Fruit fly (Drosophila melanogaster) whole organism, embryonic: Measurements from ENCODE around the gene CG3277.

Experiments
- ATbp ChIP-seq: fragments of 200-800 bp; sonication (Bioruptor generic); optimal IDR thresholded peaks from 2 replicates; lab custom pipeline; 2017; ENCODE audit warnings: missing biosample characterization, mild to moderate bottlenecking, missing genetic modification characterization, missing genetic modification reagents
- Aef1 ChIP-seq: fragments of 200-800 bp; sonication (Bioruptor generic); IDR thresholded peaks from 3 replicates; pipeline ENCODE4 v1.3.6; 2022; ENCODE audit warnings: missing biosample characterization, missing genetic modification characterization
- CG10543 ChIP-seq: fragments of 200-800 bp; sonication (Bioruptor generic); optimal IDR thresholded peaks from 3 replicates; lab custom pipeline; 2017; ENCODE audit warnings: missing biosample characterization, mild to moderate bottlenecking, missing genetic modification characterization, moderate library complexity
- CG11504 ChIP-seq: fragments of 200-800 bp; sonication (Bioruptor generic); optimal IDR thresholded peaks from 3 replicates; lab custom pipeline; 2019; ENCODE audit warnings: missing biosample characterization, mild to moderate bottlenecking, missing genetic modification characterization, moderate library complexity
- CG11560 ChIP-seq: fragments of 200-800 bp; sonication (Bioruptor generic); IDR thresholded peaks from 3 replicates; pipeline ENCODE4 v1.3.6; 2022; ENCODE audit warnings: missing biosample characterization, missing genetic modification characterization
- CG12155 ChIP-seq: fragments of 200-800 bp; sonication (Bioruptor generic); optimal IDR thresholded peaks from 3 replicates; lab custom pipeline; 2016; ENCODE audit warnings: missing biosample characterization, missing genetic modification characterization
- CG12391 ChIP-seq: fragments of 200-800 bp; sonication (Bioruptor generic); optimal IDR thresholded peaks from 3 replicates; lab custom pipeline; 2018; ENCODE audit warnings: missing biosample characterization, mild to moderate bottlenecking, missing genetic modification characterization, moderate library complexity
- CG12769 ChIP-seq: fragments of 200-800 bp; sonication (Bioruptor generic); optimal IDR thresholded peaks from 2 replicates; lab custom pipeline; 2019; ENCODE audit warnings: missing biosample characterization, mild to moderate bottlenecking, missing genetic modification characterization, moderate library complexity
- CG13287 ChIP-seq: fragments of 200-800 bp; sonication (Bioruptor generic); IDR thresholded peaks from 2 replicates; pipeline ENCODE4 v1.3.6; 2022; ENCODE audit warnings: missing biosample characterization, missing genetic modification characterization; ENCODE audit not compliant: partially characterized antibody
- CG14441 ChIP-seq: fragments of 200-800 bp; sonication (Bioruptor generic); IDR thresholded peaks from 2 replicates; pipeline ENCODE4 v1.3.6; 2022; ENCODE audit warnings: missing biosample characterization, missing genetic modification characterization
- CG1602 ChIP-seq: fragments of 200-800 bp; sonication (Bioruptor generic); optimal IDR thresholded peaks from 3 replicates; lab custom pipeline; 2016; ENCODE audit warnings: missing biosample characterization, missing genetic modification characterization
- CG17385 ChIP-seq: fragments of 200-800 bp; sonication (Bioruptor generic); optimal IDR thresholded peaks from 3 replicates; lab custom pipeline; 2018; ENCODE audit warnings: missing biosample characterization, mild to moderate bottlenecking, missing genetic modification characterization
- CG18599 ChIP-seq: fragments of 200-800 bp; sonication (Bioruptor generic); optimal IDR thresholded peaks from 3 replicates; lab custom pipeline; 2017; ENCODE audit warnings: missing biosample characterization, missing genetic modification characterization, mild to moderate bottlenecking, moderate library complexity, missing genetic modification reagents
- CG2199 ChIP-seq: fragments of 200-800 bp; sonication (Bioruptor generic); IDR thresholded peaks from 3 replicates; pipeline ENCODE4 v1.3.6; 2022; ENCODE audit warnings: missing biosample characterization, missing genetic modification characterization
- CG3281 ChIP-seq: fragments of 200-800 bp; sonication (Bioruptor generic); optimal IDR thresholded peaks from 3 replicates; lab custom pipeline; 2017; ENCODE audit warnings: missing biosample characterization, mild to moderate bottlenecking, missing genetic modification characterization
- CG4820 ChIP-seq: fragments of 200-800 bp; sonication (Bioruptor generic); optimal IDR thresholded peaks from 3 replicates; lab custom pipeline; 2016; ENCODE audit warnings: missing biosample characterization, missing genetic modification characterization
- CG6272 ChIP-seq: fragments of 200-800 bp; sonication (Bioruptor generic); IDR thresholded peaks from 2 replicates; pipeline ENCODE4 v1.3.6; 2022; ENCODE audit warnings: missing biosample characterization, missing genetic modification characterization
- CG6791 ChIP-seq: fragments of 200-800 bp; sonication (Bioruptor generic); IDR thresholded peaks from 3 replicates; pipeline ENCODE4 v1.3.6; 2022; ENCODE audit warnings: missing biosample characterization, missing genetic modification characterization; ENCODE audit not compliant: partially characterized antibody
- CG7372 ChIP-seq: fragments of 200-800 bp; sonication (Bioruptor generic); IDR thresholded peaks from 2 replicates; pipeline ENCODE4 v1.3.6; 2022; ENCODE audit warnings: missing biosample characterization, missing genetic modification characterization
- CG7745 ChIP-seq: fragments of 200-800 bp; sonication (Bioruptor generic); optimal IDR thresholded peaks from 2 replicates; lab custom pipeline; 2018; ENCODE audit warnings: missing biosample characterization, mild to moderate bottlenecking, missing genetic modification characterization, moderate library complexity
- CG9876 ChIP-seq: fragments of 200-800 bp; sonication (Bioruptor generic); optimal IDR thresholded peaks from 2 replicates; lab custom pipeline; 2016; ENCODE audit warnings: missing biosample characterization, missing genetic modification characterization
- CrebB ChIP-seq: fragments of 200-800 bp; sonication (Bioruptor generic); optimal IDR thresholded peaks from 3 replicates; lab custom pipeline; 2018; ENCODE audit warnings: missing biosample characterization, mild to moderate bottlenecking, missing genetic modification characterization
- Oli ChIP-seq: fragments of 200-800 bp; sonication (Bioruptor generic); optimal IDR thresholded peaks from 2 replicates; lab custom pipeline; 2018; ENCODE audit warnings: missing biosample characterization, mild to moderate bottlenecking, missing genetic modification characterization, moderate library complexity
- Opbp ChIP-seq: fragments of 200-800 bp; sonication (Bioruptor generic); IDR thresholded peaks from 3 replicates; pipeline ENCODE4 v1.3.6; 2022; ENCODE audit warnings: missing biosample characterization, missing genetic modification characterization; ENCODE audit not compliant: partially characterized antibody
- Optix ChIP-seq: fragments of 200-800 bp; sonication (Bioruptor generic); IDR thresholded peaks from 3 replicates; pipeline ENCODE4 v1.3.6; 2022; ENCODE audit warnings: missing biosample characterization, missing genetic modification characterization
- Rfx ChIP-seq: fragments of 200-800 bp; sonication (Bioruptor generic); IDR thresholded peaks from 2 replicates; pipeline ENCODE4 v1.3.6; 2022; ENCODE audit warnings: missing biosample characterization, missing genetic modification characterization
- TFAM ChIP-seq: fragments of 200-800 bp; sonication (Bioruptor generic); optimal IDR thresholded peaks from 2 replicates; lab custom pipeline; 2017; ENCODE audit warnings: missing biosample characterization, missing genetic modification characterization, inconsistent platforms
- abd-A ChIP-seq: fragments of 200-800 bp; sonication (Bioruptor generic); optimal IDR thresholded peaks from 3 replicates; lab custom pipeline; 2019; ENCODE audit warnings: missing biosample characterization, mild to moderate bottlenecking, missing genetic modification characterization, moderate library complexity
- chinmo ChIP-seq: fragments of 200-800 bp; sonication (Bioruptor generic); IDR thresholded peaks from 4 replicates; pipeline ENCODE4 v1.3.6; 2022; ENCODE audit warnings: missing biosample characterization, missing genetic modification characterization; ENCODE audit not compliant: partially characterized antibody
- dimm ChIP-seq: fragments of 200-800 bp; sonication (Bioruptor generic); IDR thresholded peaks from 2 replicates; pipeline ENCODE4 v1.3.6; 2022; ENCODE audit warnings: missing biosample characterization, missing genetic modification characterization
- dm ChIP-seq: fragments of 200-800 bp; sonication (Bioruptor generic); optimal IDR thresholded peaks from 3 replicates; lab custom pipeline; 2016; ENCODE audit warnings: missing biosample characterization, missing genetic modification characterization
- dpn ChIP-seq, 2 experiments: fragments of 200-800 bp; sonication (Bioruptor generic); optimal IDR thresholded peaks; 3 replicates each; lab custom pipeline; 2016; ENCODE audit warnings: missing biosample characterization in 2 of 2, missing genetic modification characterization in 2 of 2
- eyg ChIP-seq: fragments of 200-800 bp; sonication (Bioruptor generic); optimal IDR thresholded peaks from 3 replicates; lab custom pipeline; 2016; ENCODE audit warnings: missing biosample characterization, missing genetic modification characterization
- gce ChIP-seq: fragments of 200-800 bp; sonication (Bioruptor generic); IDR thresholded peaks from 3 replicates; pipeline ENCODE4 v1.3.6; 2022; ENCODE audit warnings: missing biosample characterization, missing genetic modification characterization
- gfzf ChIP-seq: fragments of 200-800 bp; sonication (Bioruptor generic); optimal IDR thresholded peaks from 2 replicates; lab custom pipeline; 2016; ENCODE audit warnings: missing biosample characterization, mild to moderate bottlenecking, missing genetic modification characterization, moderate library complexity
- gsb-n ChIP-seq: fragments of 200-800 bp; sonication (Bioruptor generic); optimal IDR thresholded peaks from 3 replicates; lab custom pipeline; 2018; ENCODE audit warnings: missing biosample characterization, mild to moderate bottlenecking, missing genetic modification characterization
- klu ChIP-seq: fragments of 200-800 bp; sonication (Bioruptor generic); IDR thresholded peaks from 2 replicates; pipeline ENCODE4 v1.3.6; 2022; ENCODE audit warnings: missing biosample characterization, missing genetic modification characterization
- kni ChIP-seq: fragments of 200-800 bp; sonication (Bioruptor generic); optimal IDR thresholded peaks from 3 replicates; lab custom pipeline; 2017; ENCODE audit warnings: mild to moderate bottlenecking, missing biosample characterization, missing genetic modification reagents, missing genetic modification characterization
- nom ChIP-seq: fragments of 200-800 bp; sonication (Bioruptor generic); optimal IDR thresholded peaks from 2 replicates; lab custom pipeline; 2017; ENCODE audit warnings: missing biosample characterization, missing genetic modification characterization, mild to moderate bottlenecking, moderate library complexity, missing genetic modification reagents
- otp ChIP-seq: fragments of 200-800 bp; sonication (Bioruptor generic); IDR thresholded peaks from 3 replicates; pipeline ENCODE4, ENCODE4 v1.3.6; 2022; ENCODE audit warnings: missing biosample characterization, missing genetic modification characterization
- pan ChIP-seq, 4 experiments: fragments of >200 bp in 3 of 4; fragments of 200-800 bp in 1 of 4; sonication (Bioruptor generic) in 1 of 4; optimal IDR thresholded peaks in 3 of 4; IDR thresholded peaks in 1 of 4; 2 replicates each; pipeline versions ENCODE4 v1.3.6 to Lab custom; 2017 to 2022; ENCODE audit warnings: missing biosample characterization in 2 of 4, missing genetic modification characterization in 2 of 4, mixed read lengths in 1 of 4
- repo ChIP-seq: fragments of 200-800 bp; sonication (Bioruptor generic); optimal IDR thresholded peaks from 2 replicates; lab custom pipeline; 2016; ENCODE audit warnings: missing biosample characterization, missing genetic modification characterization
- rib ChIP-seq: fragments of 200-800 bp; sonication (Bioruptor generic); IDR thresholded peaks from 2 replicates; pipeline ENCODE4 v1.3.6; 2022; ENCODE audit warnings: missing biosample characterization, missing genetic modification characterization
- sima ChIP-seq: fragments of 200-800 bp; sonication (Bioruptor generic); optimal IDR thresholded peaks from 2 replicates; lab custom pipeline; 2016; ENCODE audit warnings: missing biosample characterization, missing genetic modification characterization
- so ChIP-seq: fragments of 200-800 bp; sonication (Bioruptor generic); IDR thresholded peaks from 3 replicates; pipeline ENCODE4 v1.3.6; 2022; ENCODE audit warnings: missing biosample characterization, missing genetic modification characterization
- sob ChIP-seq: fragments of 200-800 bp; sonication (Bioruptor generic); IDR thresholded peaks from 2 replicates; pipeline ENCODE4 v1.3.6; 2022; ENCODE audit warnings: missing biosample characterization, missing genetic modification characterization
- sqz ChIP-seq: fragments of 200-800 bp; sonication (Bioruptor generic); optimal IDR thresholded peaks from 3 replicates; lab custom pipeline; 2018; ENCODE audit warnings: missing biosample characterization, mild to moderate bottlenecking, missing genetic modification characterization
- yki ChIP-seq: fragments of >200 bp; optimal IDR thresholded peaks from 3 replicates; lab custom pipeline; 2018

CG3277 gene

DNA sequence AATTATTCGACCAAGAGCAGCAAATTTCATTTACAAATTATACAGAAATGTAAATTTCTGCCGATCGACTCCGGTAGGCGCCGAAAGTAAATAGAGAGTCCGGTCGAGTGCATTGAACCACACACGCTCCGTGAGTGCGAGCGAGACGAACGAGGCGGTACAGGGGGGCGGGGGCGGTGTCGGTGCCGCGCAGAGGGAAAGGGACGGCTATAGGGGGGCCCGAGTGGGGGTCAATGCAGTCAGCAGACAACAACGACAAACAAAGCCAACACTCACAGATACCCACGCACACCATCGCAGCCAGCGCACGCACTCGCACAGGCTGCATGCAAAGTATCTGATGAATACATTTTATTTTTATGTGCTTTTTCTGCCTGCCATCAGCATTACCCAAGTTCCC is 35.5 kb downstream of the CG3277 start (continued):
- TF ChIP-seq Opbp (GFP tag; lab: Robert Waterston, UW) = 0 out of 3 replicates have a peak, but pooled peaks have one; percentile 36
- TF ChIP-seq nom (GFP tag; lab: Kevin White, UChicago) = peak; percentile 31
- peak; percentile 38; the same call in 2 of the 3 replicates for TF ChIP-seq Aef1 (GFP tag; lab: Robert Waterston, UW)
- peak; percentile 67 for TF ChIP-seq abd-A
- 0 out of 3 replicates have a peak, but pooled peaks have one; percentile 26 for TF ChIP-seq so (GFP tag; lab: Robert Waterston, UW)
- 0 out of 3 replicates have a peak, but pooled peaks have one; percentile 38 for TF ChIP-seq Optix (GFP tag; lab: Robert Waterston, UW)
- TF ChIP-seq ATbp (GFP tag; lab: Kevin White, UChicago) = peak; percentile 21
- peak; percentile 3 for TF ChIP-seq CG12769
- TF ChIP-seq gsb-n (tag; lab: Kevin White, UChicago) = no peak
- peak; percentile 42; the same call in 1 of the 3 replicates for TF ChIP-seq CG6791
- TF ChIP-seq CG6272 (GFP tag; lab: Robert Waterston, UW) = 0 out of 2 replicates have a peak, but pooled peaks have one; percentile 10
- TF ChIP-seq klu (GFP tag; lab: Robert Waterston, UW) = peak; percentile 17; the same call in 1 of the 2 replicates
- peak; percentile 16 for TF ChIP-seq CG10543 (GFP tag; lab: Kevin White, UChicago)
- TF ChIP-seq kni (GFP tag; lab: Kevin White, UChicago) = peak; percentile 75
- TF ChIP-seq rib = 0 out of 2 replicates have a peak, but pooled peaks have one; percentile 28
- TF ChIP-seq chinmo (GFP tag; lab: Robert Waterston, UW) = 0 out of 4 replicates have a peak, but pooled peaks have one; percentile 5
- TF ChIP-seq sob (GFP tag; lab: Robert Waterston, UW) = 0 out of 2 replicates have a peak, but pooled peaks have one; percentile 40
- TF ChIP-seq CG4820 (GFP tag; lab: Kevin White, UChicago) = no peak
- 0 out of 3 replicates have a peak, but pooled peaks have one; percentile 19 for TF ChIP-seq CG2199

DNA sequence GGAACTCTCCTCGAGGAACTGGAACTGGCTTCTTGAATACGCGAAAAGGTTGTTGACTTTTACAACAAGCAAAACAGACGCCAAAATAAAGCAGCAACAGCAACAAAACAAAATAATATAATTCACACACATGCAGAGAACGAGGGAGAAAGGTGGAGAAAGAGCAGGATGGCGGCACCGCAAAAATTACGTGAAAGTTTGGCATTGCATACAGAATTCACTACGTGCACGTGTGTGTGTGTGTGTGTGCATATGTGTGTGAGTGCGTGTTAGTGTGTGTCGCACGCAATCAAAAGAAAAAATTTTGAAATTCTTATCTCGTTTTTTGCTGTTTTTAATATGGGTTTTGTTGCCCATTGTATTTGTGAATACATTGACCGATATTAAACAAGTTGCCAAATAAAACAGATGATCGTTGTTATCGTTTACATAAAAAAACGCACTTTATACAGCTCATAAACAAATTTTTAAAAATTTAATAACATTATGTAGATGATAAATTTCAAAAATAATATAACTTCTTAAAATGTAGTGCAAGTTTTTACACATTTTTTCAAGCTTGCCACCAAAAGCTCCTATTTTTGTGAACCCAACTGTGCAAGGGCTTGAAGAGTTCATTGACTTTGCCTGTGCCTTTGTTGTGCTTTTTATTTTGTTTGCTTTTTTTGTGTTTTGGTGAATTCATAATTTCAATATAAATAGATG is 37.5 kb downstream of the CG3277 start:
- no peak for TF ChIP-seq CG14441 (GFP tag; lab: Robert Waterston, UW)
- TF ChIP-seq CG7372 (GFP tag; lab: Robert Waterston, UW) = no peak
- no peak for TF ChIP-seq rib
- TF ChIP-seq sqz (GFP tag; lab: Kevin White, UChicago) = no peak
- peak; percentile 1 for TF ChIP-seq CG17385
- no peak for TF ChIP-seq CrebB (tag; lab: Kevin White, UChicago)
- TF ChIP-seq dm (GFP tag; lab: Kevin White, UChicago) = no peak
- no peak for TF ChIP-seq CG3281
- TF ChIP-seq Rfx (GFP tag; lab: Robert Waterston, UW) = no peak
- TF ChIP-seq eyg = no peak
- peak; percentile 34 for TF ChIP-seq CG12391 (tag; lab: Kevin White, UChicago)
- no peak for TF ChIP-seq kni (GFP tag; lab: Kevin White, UChicago)
- no peak for TF ChIP-seq CG12155
- no peak for TF ChIP-seq pan (optimal IDR thresholded peaks at IDR 0.05; lab: Kevin White, UChicago)
- TF ChIP-seq pan (GFP tag; optimal IDR thresholded peaks at IDR 0.05 in 1 of 2, IDR thresholded peaks at IDR 0.05 in 1 of 2) = no peak
- TF ChIP-seq dimm = no peak
- no peak for TF ChIP-seq gce (GFP tag; lab: Robert Waterston, UW)
- TF ChIP-seq dpn (GFP tag; optimal IDR thresholded peaks at IDR 0.05; lab: Kevin White, UChicago) = peak in 1 of 2 experiments; percentile 29
- TF ChIP-seq CG18599 (GFP tag; lab: Kevin White, UChicago) = peak; percentile 19
- no peak for TF ChIP-seq CG13287 (GFP tag; lab: Robert Waterston, UW)
- no peak for TF ChIP-seq otp
- TF ChIP-seq CG11504 (tag; lab: Kevin White, UChicago) = peak; percentile 53
- no peak for TF ChIP-seq yki
- TF ChIP-seq CG1602 (GFP tag; lab: Kevin White, UChicago) = no peak
- TF ChIP-seq CG7745 = no peak
- no peak for TF ChIP-seq TFAM (GFP tag; lab: Kevin White, UChicago)
- TF ChIP-seq gfzf (GFP tag; lab: Kevin White, UChicago) = no peak
- no peak for TF ChIP-seq CG11560 (tag; lab: Robert Waterston, UW)
- no peak for TF ChIP-seq repo
- TF ChIP-seq CG9876 (GFP tag; lab: Kevin White, UChicago) = no peak
- TF ChIP-seq sima (GFP tag; lab: Kevin White, UChicago) = no peak
- TF ChIP-seq Oli (tag; lab: Kevin White, UChicago) = peak; percentile 10
